Worm (Caenorhabditis elegans): ENCODE data around the gene srxa-5.

The srxa-5 gene

ce11 chrIII:6581585-6581984 lies 48.8 kb downstream of the srxa-5 start, which contains the start of gene acr-21:
Gene acr-21, plus strand, starts transcription at chrIII:6581885.
- TF ChIP-seq B0310.2 (tag; optimal IDR thresholded peaks at IDR 0.05) (no peak), ceh-13 (GFP tag; optimal IDR thresholded peaks at IDR 0.05) (no peak), flt-1 (GFP tag; IDR thresholded peaks at IDR 0.05) (no peak), tra-4 (tag; optimal IDR thresholded peaks at IDR 0.05) (no peak), ama-1 (optimal IDR thresholded peaks at IDR 0.05) (no peak), hmbx-1 (tag; optimal IDR thresholded peaks at IDR 0.05) (no peak), hmg-4 (GFP tag; optimal IDR thresholded peaks at IDR 0.05) (no peak), ets-7 (tag; optimal IDR thresholded peaks at IDR 0.05) (no peak), pes-1 (GFP tag; IDR thresholded peaks at IDR 0.05) (no peak)

Data from whole organism, early embryonic.